Fruit fly (Drosophila melanogaster): ENCODE measurements around the gene mRpL14.
A peak's percentile ranks its signal among the peaks of the same experiment; 100 is the strongest.

Gene mRpL14

dm6 chrX:2359845-2360244, 15.4 kb upstream of the mRpL14 start (continued):
- TF ChIP-seq CG16779 (tag; optimal IDR thresholded peaks at IDR 0.05) (peak; percentile 89), acj6 (GFP tag; optimal IDR thresholded peaks at IDR 0.05) (peak; percentile 87), achi (GFP tag; optimal IDR thresholded peaks at IDR 0.05) (peak; percentile 93), CG32006 (GFP tag; optimal IDR thresholded peaks at IDR 0.05) (peak; percentile 95), Ets21C (GFP tag; optimal IDR thresholded peaks at IDR 0.05) (peak; percentile 76), lz (GFP tag; optimal IDR thresholded peaks at IDR 0.05) (peak; percentile 88), Sox102F (GFP tag; optimal IDR thresholded peaks at IDR 0.05) (peak; percentile 85), CG10631 (GFP tag; optimal IDR thresholded peaks at IDR 0.05) (peak; percentile 93)

- TF ChIP-seq vri (GFP tag; optimal IDR thresholded peaks at IDR 0.05) (no peak), Ets21C (GFP tag; optimal IDR thresholded peaks at IDR 0.05) (no peak), CG1621 (tag; optimal IDR thresholded peaks at IDR 0.05) (peak; percentile 41), fkh (GFP tag; optimal IDR thresholded peaks at IDR 0.05) (no peak), Sox14 (GFP tag; optimal IDR thresholded peaks at IDR 0.05) (peak; percentile 66), net (GFP tag; optimal IDR thresholded peaks at IDR 0.05) (peak; percentile 3), Eip78C (GFP tag) (peak; percentile 93), Hr39 (GFP tag; optimal IDR thresholded peaks at IDR 0.05) (peak; percentile 38), CG7368 (GFP tag; optimal IDR thresholded peaks at IDR 0.05) (peak; percentile 12), dsx (GFP tag; optimal IDR thresholded peaks at IDR 0.05; ENCODE audit: poor library complexity, severe bottlenecking) (peak; percentile 65), Sox102F (GFP tag; optimal IDR thresholded peaks at IDR 0.05) (peak; percentile 17), fd59A (GFP tag; optimal IDR thresholded peaks at IDR 0.05) (peak; percentile 61), esn (GFP tag; optimal IDR thresholded peaks at IDR 0.05) (peak; percentile 16), CG8119 (GFP tag; IDR thresholded peaks at IDR 0.05) (peak; percentile 64), Met (GFP tag; optimal IDR thresholded peaks at IDR 0.05) (peak; percentile 19), acj6 (GFP tag; optimal IDR thresholded peaks at IDR 0.05) (peak; percentile 72), Sox15 (GFP tag; optimal IDR thresholded peaks at IDR 0.05) (peak; percentile 35), Smox (GFP tag; optimal IDR thresholded peaks at IDR 0.05) (no peak), Eip75B (GFP tag; optimal IDR thresholded peaks at IDR 0.05) (peak; percentile 61), CG9139 (GFP tag; optimal IDR thresholded peaks at IDR 0.05) (no peak), spab (GFP tag; optimal IDR thresholded peaks at IDR 0.05) (no peak), CG3032 (tag; optimal IDR thresholded peaks at IDR 0.05) (peak; percentile 57), Gug (GFP tag; IDR thresholded peaks at IDR 0.05) (peak; percentile 42), Hr4 (GFP tag; optimal IDR thresholded peaks at IDR 0.05) (peak; percentile 70), ss (GFP tag; optimal IDR thresholded peaks at IDR 0.05) (peak; percentile 31 to 64), CG32006 (GFP tag; optimal IDR thresholded peaks at IDR 0.05) (peak; percentile 78), svp (GFP tag) (peak; percentile 40), achi (GFP tag; optimal IDR thresholded peaks at IDR 0.05) (peak; percentile 61), CG11294 (GFP tag; IDR thresholded peaks at IDR 0.05) (0 out of 2 replicates have a peak, but pooled peaks have one; percentile 40), salr (GFP tag; optimal IDR thresholded peaks at IDR 0.05) (peak; percentile 4 to 50), lz (GFP tag; optimal IDR thresholded peaks at IDR 0.05) (peak; percentile 30), pdm3 (GFP tag; optimal IDR thresholded peaks at IDR 0.05) (peak; percentile 79), Ets96B (tag; optimal IDR thresholded peaks at IDR 0.05) (no peak), Lpt (GFP tag; optimal IDR thresholded peaks at IDR 0.05) (peak; percentile 45), CG3919 (GFP tag; optimal IDR thresholded peaks at IDR 0.05) (no peak), CG4318 (GFP tag; optimal IDR thresholded peaks at IDR 0.05) (peak; percentile 61), OdsH (GFP tag; optimal IDR thresholded peaks at IDR 0.05) (peak; percentile 71), CG34406 (GFP tag; optimal IDR thresholded peaks at IDR 0.05) (peak; percentile 58), CG6792 (GFP tag; optimal IDR thresholded peaks at IDR 0.05) (peak; percentile 73), Eip93F (GFP tag; optimal IDR thresholded peaks at IDR 0.05) (no peak), eg (GFP tag; IDR thresholded peaks at IDR 0.05) (peak; percentile 63; the same call in 1 of the 3 replicates), dac (GFP tag; optimal IDR thresholded peaks at IDR 0.05) (peak; percentile 6), CG6808 (GFP tag; optimal IDR thresholded peaks at IDR 0.05) (no peak), CG16779 (tag; optimal IDR thresholded peaks at IDR 0.05) (peak; percentile 23), CG10631 (GFP tag; optimal IDR thresholded peaks at IDR 0.05) (peak; percentile 63), CG15336 (GFP tag; IDR thresholded peaks at IDR 0.05) (peak; percentile 77), CG11762 (GFP tag; optimal IDR thresholded peaks at IDR 0.05; ENCODE audit: insufficient read depth) (no peak)
Measured at dm6 chrX:2358195-2358594, 13.7 kb upstream of the mRpL14 start.
